Worm (Caenorhabditis elegans): ENCODE data around the gene hum-10.

DNA sequence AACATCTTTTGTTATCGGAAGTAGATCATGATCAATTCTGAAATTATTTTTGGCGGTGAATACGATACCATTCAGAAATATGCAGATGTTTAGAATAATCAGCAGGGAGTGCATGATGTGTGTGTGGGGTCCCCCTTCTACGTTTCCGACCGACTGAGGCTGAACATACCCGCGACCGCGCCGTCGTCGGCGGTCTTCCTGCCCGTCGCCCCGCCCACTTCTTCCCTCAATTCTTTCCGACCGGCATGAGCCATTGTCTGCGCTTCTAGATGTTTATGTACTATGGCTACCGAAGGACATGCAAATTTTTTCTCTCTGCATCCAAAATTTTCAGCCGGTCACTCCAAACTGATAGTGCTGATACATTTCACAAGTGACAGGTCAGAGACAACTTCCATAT lies 38.1 kb downstream of the hum-10 start:
- no peak for TF ChIP-seq elt-1 (tag; optimal IDR thresholded peaks at IDR 0.05)
- no peak for TF ChIP-seq pqm-1 (tag; optimal IDR thresholded peaks at IDR 0.05)
- no peak for TF ChIP-seq ztf-11 (tag; optimal IDR thresholded peaks at IDR 0.05)
- no peak for TF ChIP-seq snpc-4 (tag; optimal IDR thresholded peaks at IDR 0.05)
- TF ChIP-seq eor-1 (tag; optimal IDR thresholded peaks at IDR 0.05), result no peak
- no peak for TF ChIP-seq nhr-28 (tag; optimal IDR thresholded peaks at IDR 0.05)
- TF ChIP-seq pha-4 (tag; optimal IDR thresholded peaks at IDR 0.05), result no peak
- TF ChIP-seq nhr-12 (tag; optimal IDR thresholded peaks at IDR 0.05), result no peak
- TF ChIP-seq egl-27 (tag; optimal IDR thresholded peaks at IDR 0.05), result no peak
- TF ChIP-seq ZK546.5 (tag; optimal IDR thresholded peaks at IDR 0.05), result no peak
- TF ChIP-seq skn-1 (tag; optimal IDR thresholded peaks at IDR 0.05), result no peak
- TF ChIP-seq aly-2 (tag; optimal IDR thresholded peaks at IDR 0.05), result no peak

Data from whole organism, L3 larva.